Worm (Caenorhabditis elegans) whole organism, L1 larva: ENCODE measurements around the gene srw-79.

Source experiments
- C04F5.9 ChIP-seq: sonication (generic microtip); optimal IDR thresholded peaks from 2 replicates; lab custom pipeline; 2016; ENCODE audit warnings: missing genetic modification characterization, missing compliant biosample characterization
- F16B12.6 ChIP-seq: fragments of 150-350 bp; optimal IDR thresholded peaks from 2 replicates; lab custom pipeline; 2014; ENCODE audit warnings: missing biosample characterization, missing genetic modification characterization
- Y116A8C.19 ChIP-seq: sonication (generic microtip); optimal IDR thresholded peaks from 2 replicates; lab custom pipeline; 2016; ENCODE audit warnings: missing compliant biosample characterization, missing genetic modification characterization, borderline replicate concordance
- aha-1 ChIP-seq: fragments of 150-350 bp; optimal IDR thresholded peaks from 2 replicates; lab custom pipeline; 2014; ENCODE audit warnings: missing biosample characterization, missing genetic modification characterization
- aly-2 ChIP-seq: fragments of 150-350 bp; optimal IDR thresholded peaks from 2 replicates; lab custom pipeline; 2014; ENCODE audit warnings: missing biosample characterization, missing genetic modification characterization
- ceh-63 ChIP-seq: fragments of 200-800 bp; sonication (Bioruptor generic); optimal IDR thresholded peaks from 2 replicates; lab custom pipeline; 2018; ENCODE audit warnings: mild to moderate bottlenecking, missing genetic modification characterization, missing compliant biosample characterization
- ceh-82 ChIP-seq, 3 experiments: fragments of 150-350 bp in 1 of 3; sonication (generic microtip) in 2 of 3; optimal IDR thresholded peaks; 2 replicates each; lab custom pipeline; 2014 to 2017; ENCODE audit warnings: missing biosample characterization in 3 of 3, missing genetic modification characterization in 3 of 3
- ceh-88 ChIP-seq: fragments of 200-800 bp; sonication (Bioruptor generic); IDR thresholded peaks from 2 replicates; pipeline ENCODE4 v1.3.6; 2022; ENCODE audit warnings: missing genetic modification characterization, missing compliant biosample characterization
- ceh-90 ChIP-seq: sonication (generic microtip); optimal IDR thresholded peaks from 2 replicates; lab custom pipeline; 2016; ENCODE audit warnings: missing genetic modification characterization, missing compliant biosample characterization
- ces-1 ChIP-seq: fragments of 150-350 bp; optimal IDR thresholded peaks from 2 replicates; lab custom pipeline; 2014; ENCODE audit warnings: missing biosample characterization, missing genetic modification reagents, missing genetic modification characterization
- dpl-1 ChIP-seq, 3 experiments: fragments of 150-350 bp in 2 of 3; sonication (generic microtip) in 1 of 3; optimal IDR thresholded peaks; 2 replicates each; lab custom pipeline; 2014 to 2017; ENCODE audit warnings: missing biosample characterization in 3 of 3, missing genetic modification characterization in 3 of 3, missing genetic modification reagents in 3 of 3
- dsc-1 ChIP-seq: sonication (generic microtip); optimal IDR thresholded peaks from 2 replicates; lab custom pipeline; 2016; ENCODE audit warnings: mild to moderate bottlenecking, missing genetic modification characterization, missing compliant biosample characterization
- efl-1 ChIP-seq, 4 experiments: fragments of 150-350 bp; optimal IDR thresholded peaks in 3 of 4; peaks in 1 of 4; 1 replicate in 1 of 4; 2 replicates in 3 of 4; lab custom pipeline; 2014; ENCODE audit warnings: missing biosample characterization in 2 of 4, missing genetic modification characterization in 2 of 4, missing genetic modification reagents in 2 of 4
- efl-3 ChIP-seq: fragments of 200-800 bp; sonication (Bioruptor generic); optimal IDR thresholded peaks from 2 replicates; lab custom pipeline; 2018; ENCODE audit warnings: mild to moderate bottlenecking, missing genetic modification characterization, missing compliant biosample characterization
- egl-13 ChIP-seq: sonication (generic microtip); optimal IDR thresholded peaks from 2 replicates; lab custom pipeline; 2016; ENCODE audit warnings: missing genotype, missing genetic modification reagents, missing genetic modification characterization, missing compliant biosample characterization
- elt-2 ChIP-seq: sonication (generic microtip); optimal IDR thresholded peaks from 2 replicates; lab custom pipeline; 2016; ENCODE audit warnings: missing genetic modification characterization, mild to moderate bottlenecking, inconsistent platforms, missing compliant biosample characterization, missing genetic modification reagents
- elt-3 ChIP-seq, 6 experiments: fragments of 150-350 bp in 1 of 6; sonication (generic microtip); optimal IDR thresholded peaks; 2 replicates each; lab custom pipeline; 2017 to 2018; ENCODE audit warnings: missing biosample characterization in 6 of 6, missing genetic modification characterization in 6 of 6, inconsistent platforms in 1 of 6
- ets-5 ChIP-seq: fragments of 200-800 bp; sonication (Bioruptor generic); IDR thresholded peaks from 2 replicates; pipeline ENCODE4 v1.3.6; 2022; ENCODE audit warnings: missing genetic modification characterization, missing compliant biosample characterization
- fkh-10 ChIP-seq: sonication (generic microtip); optimal IDR thresholded peaks from 2 replicates; lab custom pipeline; 2017; ENCODE audit warnings: missing biosample characterization, missing genetic modification reagents, missing genetic modification characterization
- fos-1 ChIP-seq: fragments of 150-350 bp; optimal IDR thresholded peaks from 2 replicates; lab custom pipeline; 2014; ENCODE audit warnings: missing biosample characterization, missing genetic modification characterization
- hlh-17 ChIP-seq: fragments of 200-800 bp; sonication (Bioruptor generic); optimal IDR thresholded peaks from 2 replicates; lab custom pipeline; 2018; ENCODE audit warnings: missing genetic modification characterization, mild to moderate bottlenecking, missing compliant biosample characterization, moderate library complexity, borderline replicate concordance
- irx-1 ChIP-seq: sonication (generic microtip); optimal IDR thresholded peaks from 2 replicates; lab custom pipeline; 2016; ENCODE audit warnings: missing genetic modification characterization, missing compliant biosample characterization
- isw-1 ChIP-seq: fragments of 200-800 bp; sonication (Bioruptor generic); IDR thresholded peaks from 2 replicates; pipeline ENCODE4 v1.3.6; 2022; ENCODE audit warnings: missing genetic modification characterization, missing compliant biosample characterization
- lin-13 ChIP-seq: fragments of 150-350 bp; optimal IDR thresholded peaks from 2 replicates; lab custom pipeline; 2014; ENCODE audit warnings: missing biosample characterization, missing genetic modification reagents, missing genetic modification characterization
- lin-35 ChIP-seq, 2 experiments: fragments of 150-350 bp; optimal IDR thresholded peaks; 2 replicates each; lab custom pipeline; 2014; ENCODE audit warnings: missing biosample characterization in 2 of 2, missing genetic modification characterization in 2 of 2, missing genetic modification reagents in 2 of 2
- lir-3 ChIP-seq: sonication (generic microtip); optimal IDR thresholded peaks from 2 replicates; lab custom pipeline; 2016; ENCODE audit warnings: mild to moderate bottlenecking, missing genetic modification characterization, moderate library complexity, missing compliant biosample characterization; ENCODE audit not compliant: poor library complexity
- mdl-1 ChIP-seq, 2 experiments: fragments of 150-350 bp; optimal IDR thresholded peaks; 2 replicates each; lab custom pipeline; 2014 to 2017; ENCODE audit warnings: missing biosample characterization in 2 of 2, missing genetic modification characterization in 2 of 2, inconsistent platforms in 1 of 2
- mef-2 ChIP-seq: fragments of 150-350 bp; optimal IDR thresholded peaks from 2 replicates; lab custom pipeline; 2014; ENCODE audit warnings: missing biosample characterization, missing genetic modification characterization
- mep-1 ChIP-seq: fragments of 150-350 bp; optimal IDR thresholded peaks from 2 replicates; lab custom pipeline; 2014; ENCODE audit warnings: missing biosample characterization, missing genetic modification characterization
- nhr-12 ChIP-seq: sonication (generic microtip); optimal IDR thresholded peaks from 2 replicates; lab custom pipeline; 2017; ENCODE audit warnings: missing biosample characterization, missing genetic modification characterization
- nhr-19 ChIP-seq: fragments of 200-800 bp; sonication (Bioruptor generic); conservative IDR thresholded peaks from 2 replicates; pipeline ENCODE4 v1.3.6; 2022; ENCODE audit warnings: missing genetic modification characterization, missing compliant biosample characterization
- nhr-47 ChIP-seq: sonication (generic microtip); optimal IDR thresholded peaks from 2 replicates; lab custom pipeline; 2016; ENCODE audit warnings: mild to moderate bottlenecking, missing genetic modification characterization, moderate library complexity, missing compliant biosample characterization
- nhr-71 ChIP-seq: sonication (generic microtip); optimal IDR thresholded peaks from 2 replicates; lab custom pipeline; 2016; ENCODE audit warnings: mild to moderate bottlenecking, missing genetic modification characterization, moderate library complexity, missing compliant biosample characterization
- nhr-84 ChIP-seq: sonication (generic microtip); optimal IDR thresholded peaks from 2 replicates; lab custom pipeline; 2017; ENCODE audit warnings: missing biosample characterization, missing genetic modification characterization
- rnt-1 ChIP-seq: sonication (generic microtip); optimal IDR thresholded peaks from 2 replicates; lab custom pipeline; 2016; ENCODE audit warnings: mild to moderate bottlenecking, missing genetic modification characterization, moderate library complexity, missing compliant biosample characterization
- skn-1 ChIP-seq: fragments of 150-350 bp; optimal IDR thresholded peaks from 2 replicates; lab custom pipeline; 2014; ENCODE audit warnings: missing biosample characterization, missing genetic modification characterization
- snpc-4 ChIP-seq: fragments of 150-350 bp; optimal IDR thresholded peaks from 2 replicates; lab custom pipeline; 2014; ENCODE audit warnings: missing biosample characterization, missing genetic modification characterization
- snu-23 ChIP-seq: sonication (generic microtip); optimal IDR thresholded peaks from 2 replicates; lab custom pipeline; 2016; ENCODE audit warnings: missing genetic modification characterization, missing compliant biosample characterization
- sup-37 ChIP-seq: fragments of 200-800 bp; sonication (Bioruptor generic); optimal IDR thresholded peaks from 2 replicates; lab custom pipeline; 2018; ENCODE audit warnings: mild to moderate bottlenecking, missing genetic modification characterization, missing compliant biosample characterization
- swsn-7 ChIP-seq: sonication (generic microtip); optimal IDR thresholded peaks from 2 replicates; lab custom pipeline; 2016; ENCODE audit warnings: missing genetic modification characterization, missing compliant biosample characterization
- tbx-2 ChIP-seq: sonication (generic microtip); optimal IDR thresholded peaks from 2 replicates; lab custom pipeline; 2016; ENCODE audit warnings: missing genetic modification characterization, missing compliant biosample characterization
- tlp-1 ChIP-seq: fragments of 150-350 bp; optimal IDR thresholded peaks from 2 replicates; lab custom pipeline; 2014; ENCODE audit warnings: missing biosample characterization, missing genetic modification characterization
- unc-130 ChIP-seq: fragments of 150-350 bp; optimal IDR thresholded peaks from 2 replicates; lab custom pipeline; 2017; ENCODE audit warnings: missing biosample characterization, missing genetic modification characterization, inconsistent platforms
- unc-62 ChIP-seq: fragments of 150-350 bp; optimal IDR thresholded peaks from 2 replicates; lab custom pipeline; 2014; ENCODE audit warnings: missing biosample characterization, missing genetic modification reagents, missing genetic modification characterization
- zip-4 ChIP-seq: fragments of 200-800 bp; sonication (Bioruptor generic); optimal IDR thresholded peaks from 2 replicates; lab custom pipeline; 2018; ENCODE audit warnings: mild to moderate bottlenecking, missing genetic modification characterization, moderate library complexity, missing compliant biosample characterization
- ztf-11 ChIP-seq, 2 experiments: sonication (generic microtip); optimal IDR thresholded peaks; 2 replicates each; lab custom pipeline; 2016 to 2017; ENCODE audit warnings: missing genetic modification characterization in 2 of 2, missing biosample characterization in 1 of 2, missing compliant biosample characterization in 1 of 2
- ztf-4 ChIP-seq: fragments of 150-350 bp; optimal IDR thresholded peaks from 2 replicates; lab custom pipeline; 2014; ENCODE audit warnings: missing biosample characterization, missing genetic modification characterization

srw-79 gene

ce11 chrII:2994590-2995392 is 48.3 kb downstream of the srw-79 start (continued):
- TF ChIP-seq mdl-1 (tag; optimal IDR thresholded peaks at IDR 0.05; lab: Kevin White, UChicago) (no peak), lin-35 (GFP tag; optimal IDR thresholded peaks at IDR 0.05; lab: Kevin White, UChicago) (peak in 1 of 2 experiments; percentile 32), lir-3 (tag; lab: Kevin White, UChicago) (no peak), aha-1 (no peak), aly-2 (tag; lab: Kevin White, UChicago) (no peak), efl-1 (optimal IDR thresholded peaks at IDR 0.05; lab: Kevin White, UChicago) (peak in 1 of 2 experiments; percentile 28), efl-1 (GFP tag; optimal IDR thresholded peaks at IDR 0.05 in 1 of 2; lab: Kevin White, UChicago) (peak in 1 of 2 experiments; percentile 71), nhr-84 (no peak), unc-62 (GFP tag; lab: Kevin White, UChicago) (no peak), unc-130 (tag; lab: Kevin White, UChicago) (peak; percentile 19), Y116A8C.19 (tag; lab: Kevin White, UChicago) (no peak), nhr-12 (tag; lab: Kevin White, UChicago) (no peak), isw-1 (GFP tag; lab: Robert Waterston, UW) (no peak), fkh-10 (GFP tag; lab: Kevin White, UChicago) (no peak), dsc-1 (tag; lab: Kevin White, UChicago) (no peak), tlp-1 (tag; lab: Kevin White, UChicago) (no peak), zip-4 (peak; percentile 70), egl-13 (tag; lab: Kevin White, UChicago) (no peak), hlh-17 (GFP tag; lab: Kevin White, UChicago) (no peak), snu-23 (GFP tag; lab: Kevin White, UChicago) (peak; percentile 13), nhr-71 (tag; lab: Kevin White, UChicago) (peak; percentile 65), elt-3 (tag; optimal IDR thresholded peaks at IDR 0.05; lab: Kevin White, UChicago) (peak in 1 of 6 experiments; percentile 39), nhr-19 (GFP tag; lab: Robert Waterston, UW) (peak; percentile 53), ztf-11 (tag; optimal IDR thresholded peaks at IDR 0.05; lab: Kevin White, UChicago) (no peak), ets-5 (GFP tag; lab: Robert Waterston, UW) (no peak), fos-1 (tag; lab: Kevin White, UChicago) (no peak), nhr-47 (tag; lab: Kevin White, UChicago) (peak; percentile 8), ceh-82 (tag; optimal IDR thresholded peaks at IDR 0.05; lab: Kevin White, UChicago) (no peak), F16B12.6 (tag; lab: Kevin White, UChicago) (no peak), lin-13 (GFP tag; lab: Kevin White, UChicago) (peak; percentile 18), skn-1 (tag; lab: Kevin White, UChicago) (no peak), efl-3 (GFP tag; lab: Kevin White, UChicago) (no peak), snpc-4 (tag; lab: Kevin White, UChicago) (no peak), mep-1 (tag; lab: Kevin White, UChicago) (no peak), C04F5.9 (tag; lab: Kevin White, UChicago) (peak; percentile 17), elt-2 (tag; lab: Kevin White, UChicago) (no peak), tbx-2 (tag; lab: Kevin White, UChicago) (no peak), ceh-90 (tag; lab: Kevin White, UChicago) (no peak), rnt-1 (tag; lab: Kevin White, UChicago) (peak; percentile 81)

ce11 chrII:2996721-2997120 is 50.2 kb downstream of the srw-79 start, which contains the start of gene lido-8:
lido-8 (plus strand) TSS chrII:2997021.
- TF ChIP-seq irx-1 (no peak), aha-1 (no peak), ceh-63 (no peak), mef-2 (tag; lab: Kevin White, UChicago) (no peak), ztf-4 (tag; lab: Kevin White, UChicago) (no peak), swsn-7 (tag; lab: Kevin White, UChicago) (no peak), mep-1 (tag; lab: Kevin White, UChicago) (no peak), nhr-84 (no peak), ets-5 (GFP tag; lab: Robert Waterston, UW) (no peak), sup-37 (GFP tag; lab: Kevin White, UChicago) (no peak), fkh-10 (GFP tag; lab: Kevin White, UChicago) (no peak), ceh-88 (GFP tag; lab: Robert Waterston, UW) (no peak), ces-1 (GFP tag; lab: Kevin White, UChicago) (no peak), dsc-1 (tag; lab: Kevin White, UChicago) (no peak), dpl-1 (GFP tag; optimal IDR thresholded peaks at IDR 0.05; lab: Kevin White, UChicago) (no peak), isw-1 (GFP tag; lab: Robert Waterston, UW) (no peak)
